Worm (Caenorhabditis elegans) whole organism, L2 larva: Measurements from ENCODE around the gene T23E7.6.

Experiments
- ama-1 ChIP-seq: fragments of 150-350 bp; optimal IDR thresholded peaks from 2 replicates; lab custom pipeline; 2018; ENCODE audit warnings: inconsistent platforms
- elt-1 ChIP-seq: fragments of 150-350 bp; optimal IDR thresholded peaks from 2 replicates; lab custom pipeline; 2014; ENCODE audit warnings: missing biosample characterization, missing genetic modification characterization
- elt-3 ChIP-seq: sonication (generic microtip); optimal IDR thresholded peaks from 2 replicates; lab custom pipeline; 2017; ENCODE audit warnings: missing biosample characterization, missing genetic modification characterization
- lsy-2 ChIP-seq, 2 experiments: fragments of 150-350 bp in 1 of 2; sonication (generic microtip) in 1 of 2; optimal IDR thresholded peaks; 2 replicates each; lab custom pipeline; 2014 to 2017; ENCODE audit warnings: missing biosample characterization in 2 of 2, missing genetic modification characterization in 2 of 2
- nhr-237 ChIP-seq: fragments of 150-350 bp; optimal IDR thresholded peaks from 2 replicates; lab custom pipeline; 2014; ENCODE audit warnings: missing biosample characterization, missing genetic modification characterization
- nhr-6 ChIP-seq: fragments of 150-350 bp; optimal IDR thresholded peaks from 2 replicates; lab custom pipeline; 2014; ENCODE audit warnings: missing biosample characterization, missing genetic modification characterization
- peb-1 ChIP-seq: fragments of 150-350 bp; optimal IDR thresholded peaks from 2 replicates; lab custom pipeline; 2014; ENCODE audit warnings: missing biosample characterization, missing genetic modification characterization
- skn-1 ChIP-seq: sonication (generic microtip); optimal IDR thresholded peaks from 2 replicates; lab custom pipeline; 2017; ENCODE audit warnings: missing biosample characterization, missing genetic modification characterization
- sma-3 ChIP-seq: sonication (generic microtip); optimal IDR thresholded peaks from 2 replicates; lab custom pipeline; 2016; ENCODE audit warnings: missing genetic modification reagents, missing genetic modification characterization, missing compliant biosample characterization
- unc-39 ChIP-seq: fragments of 150-350 bp; optimal IDR thresholded peaks from 2 replicates; lab custom pipeline; 2014; ENCODE audit warnings: missing biosample characterization, missing genetic modification characterization
- unc-55 ChIP-seq: fragments of 150-350 bp; sonication (generic microtip); optimal IDR thresholded peaks from 3 replicates; lab custom pipeline; 2014; ENCODE audit warnings: missing biosample characterization, missing genetic modification reagents, missing genetic modification characterization
- unc-62 ChIP-seq: fragments of 150-350 bp; optimal IDR thresholded peaks from 2 replicates; lab custom pipeline; 2014; ENCODE audit warnings: missing biosample characterization, missing genetic modification reagents, missing genetic modification characterization
- ztf-11 ChIP-seq: sonication (generic microtip); optimal IDR thresholded peaks from 2 replicates; lab custom pipeline; 2017; ENCODE audit warnings: missing biosample characterization, missing genetic modification characterization
- ztf-4 ChIP-seq: fragments of 150-350 bp; optimal IDR thresholded peaks from 2 replicates; lab custom pipeline; 2014; ENCODE audit warnings: missing biosample characterization, missing genetic modification characterization

ce11 chrX:17685959-17686358 lies 1.3 kb upstream of the T23E7.6 start:
- no peak for TF ChIP-seq ztf-11
- no peak for TF ChIP-seq ztf-4 (tag; lab: Kevin White, UChicago)
- no peak for TF ChIP-seq peb-1
- TF ChIP-seq unc-39 (tag; lab: Kevin White, UChicago), result no peak
- TF ChIP-seq unc-62 (GFP tag; lab: Kevin White, UChicago), result no peak
- TF ChIP-seq nhr-237 (tag; lab: Kevin White, UChicago), result no peak
- TF ChIP-seq sma-3 (GFP tag; lab: Kevin White, UChicago), result no peak
- no peak for TF ChIP-seq elt-3 (tag; lab: Kevin White, UChicago)
- peak; percentile 2 for TF ChIP-seq elt-1 (tag; lab: Kevin White, UChicago)
- TF ChIP-seq lsy-2 (tag; optimal IDR thresholded peaks at IDR 0.05; lab: Kevin White, UChicago), result no peak
- TF ChIP-seq skn-1 (tag; lab: Kevin White, UChicago), result no peak
- no peak for TF ChIP-seq ama-1 (lab: Kevin White, UChicago)
- no peak for TF ChIP-seq nhr-6 (tag; lab: Kevin White, UChicago)
- no peak for TF ChIP-seq unc-55 (GFP tag; lab: Kevin White, UChicago)
